Worm (Caenorhabditis elegans) whole organism, L1 larva: ENCODE results near the gene coh-3.

Source experiments
- C16A3.4 ChIP-seq: fragments of 150-350 bp; optimal IDR thresholded peaks from 2 replicates; lab custom pipeline; 2014; ENCODE audit warnings: missing biosample characterization, missing genetic modification characterization
- fkh-10 ChIP-seq: sonication (generic microtip); optimal IDR thresholded peaks from 2 replicates; lab custom pipeline; 2017; ENCODE audit warnings: missing biosample characterization, missing genetic modification reagents, missing genetic modification characterization
- hlh-17 ChIP-seq: fragments of 200-800 bp; sonication (Bioruptor generic); optimal IDR thresholded peaks from 2 replicates; lab custom pipeline; 2018; ENCODE audit warnings: missing genetic modification characterization, mild to moderate bottlenecking, missing compliant biosample characterization, moderate library complexity, borderline replicate concordance
- isw-1 ChIP-seq: fragments of 200-800 bp; sonication (Bioruptor generic); IDR thresholded peaks from 2 replicates; pipeline ENCODE4 v1.3.6; 2022; ENCODE audit warnings: missing genetic modification characterization, missing compliant biosample characterization
- nhr-237 ChIP-seq: fragments of 150-350 bp; optimal IDR thresholded peaks from 2 replicates; lab custom pipeline; 2014; ENCODE audit warnings: missing biosample characterization, missing genetic modification characterization
- nhr-28 ChIP-seq: fragments of 150-350 bp; optimal IDR thresholded peaks from 2 replicates; lab custom pipeline; 2014; ENCODE audit warnings: missing biosample characterization, missing genetic modification characterization
- pax-3 ChIP-seq: fragments of 200-800 bp; sonication (Bioruptor generic); optimal IDR thresholded peaks from 2 replicates; lab custom pipeline; 2018; ENCODE audit warnings: mild to moderate bottlenecking, missing genetic modification characterization, moderate library complexity, missing compliant biosample characterization
- pqm-1 ChIP-seq: sonication (generic microtip); optimal IDR thresholded peaks from 3 replicates; lab custom pipeline; 2017; ENCODE audit warnings: missing biosample characterization, missing genetic modification characterization
- unc-62 ChIP-seq: fragments of 150-350 bp; optimal IDR thresholded peaks from 2 replicates; lab custom pipeline; 2014; ENCODE audit warnings: missing biosample characterization, missing genetic modification reagents, missing genetic modification characterization
- unc-98 ChIP-seq: fragments of 200-800 bp; sonication (Bioruptor generic); IDR thresholded peaks from 2 replicates; pipeline ENCODE4 v1.3.6; 2022; ENCODE audit warnings: missing genetic modification characterization, missing compliant biosample characterization
- ztf-11 ChIP-seq, 2 experiments: sonication (generic microtip); optimal IDR thresholded peaks; 2 replicates each; lab custom pipeline; 2016 to 2017; ENCODE audit warnings: missing genetic modification characterization in 2 of 2, missing biosample characterization in 1 of 2, missing compliant biosample characterization in 1 of 2

ce11 chrV:14436195-14436594 lies 21.0 kb upstream of the coh-3 start:
- TF ChIP-seq unc-62 (GFP tag; lab: Kevin White, UChicago) (no peak), fkh-10 (no peak), hlh-17 (GFP tag; lab: Kevin White, UChicago) (no peak), unc-98 (GFP tag; lab: Robert Waterston, UW) (no peak), pqm-1 (tag; lab: Kevin White, UChicago) (no peak), pax-3 (tag; lab: Kevin White, UChicago) (no peak), nhr-28 (tag; lab: Kevin White, UChicago) (no peak), ztf-11 (tag; optimal IDR thresholded peaks at IDR 0.05; lab: Kevin White, UChicago) (no peak), nhr-237 (no peak), C16A3.4 (tag; lab: Kevin White, UChicago) (no peak), isw-1 (GFP tag; lab: Robert Waterston, UW) (no peak)
